Worm (Caenorhabditis elegans) whole organism, L3 larva: ENCODE data around the gene cyp-25A3.
A peak's percentile ranks its signal among the peaks of the same experiment; 100 is the strongest.

ENCODE experiments used
- R02D3.7 ChIP-seq: fragments of 150-350 bp; optimal IDR thresholded peaks from 2 replicates; lab custom pipeline; 2014; ENCODE audit warnings: missing biosample characterization, missing genetic modification characterization
- ZK546.5 ChIP-seq: sonication (generic microtip); optimal IDR thresholded peaks from 2 replicates; lab custom pipeline; 2017; ENCODE audit warnings: missing biosample characterization, missing genetic modification characterization
- aly-2 ChIP-seq: fragments of 150-350 bp; optimal IDR thresholded peaks from 2 replicates; lab custom pipeline; 2014; ENCODE audit warnings: missing biosample characterization, missing genetic modification characterization
- ama-1 ChIP-seq: fragments of 150-350 bp; optimal IDR thresholded peaks from 2 replicates; lab custom pipeline; 2018
- ceh-28 ChIP-seq: fragments of 150-350 bp; optimal IDR thresholded peaks from 2 replicates; lab custom pipeline; 2014; ENCODE audit warnings: missing biosample characterization, missing genetic modification reagents, missing genetic modification characterization
- ceh-82 ChIP-seq: fragments of 150-350 bp; optimal IDR thresholded peaks from 2 replicates; lab custom pipeline; 2014; ENCODE audit warnings: missing biosample characterization, missing genetic modification characterization
- ceh-9 ChIP-seq: sonication (generic microtip); optimal IDR thresholded peaks from 2 replicates; lab custom pipeline; 2018; ENCODE audit warnings: missing biosample characterization, missing genetic modification characterization
- daf-12 ChIP-seq: fragments of 150-350 bp; optimal IDR thresholded peaks from 2 replicates; lab custom pipeline; 2014; ENCODE audit warnings: missing biosample characterization, missing genetic modification reagents, missing genetic modification characterization
- egl-27 ChIP-seq: sonication (generic microtip); optimal IDR thresholded peaks from 4 replicates; lab custom pipeline; 2017; ENCODE audit warnings: missing biosample characterization, missing genetic modification reagents, missing genetic modification characterization
- egl-5 ChIP-seq: fragments of 150-350 bp; optimal IDR thresholded peaks from 2 replicates; lab custom pipeline; 2017; ENCODE audit warnings: missing biosample characterization, missing genetic modification reagents, missing genetic modification characterization, inconsistent platforms
- elt-1 ChIP-seq: fragments of 150-350 bp; optimal IDR thresholded peaks from 2 replicates; lab custom pipeline; 2014; ENCODE audit warnings: missing biosample characterization, missing genetic modification characterization
- elt-2 ChIP-seq: sonication (generic microtip); optimal IDR thresholded peaks from 2 replicates; lab custom pipeline; 2016; ENCODE audit warnings: missing genetic modification reagents, mild to moderate bottlenecking, missing genetic modification characterization, missing compliant biosample characterization
- elt-3 ChIP-seq, 3 experiments: fragments of 150-350 bp in 1 of 3; sonication (generic microtip) in 2 of 3; optimal IDR thresholded peaks; 2 replicates in 2 of 3; 4 replicates in 1 of 3; lab custom pipeline; 2014 to 2017; ENCODE audit warnings: missing biosample characterization in 3 of 3, missing genetic modification characterization in 3 of 3
- fkh-10 ChIP-seq: sonication (generic microtip); optimal IDR thresholded peaks from 2 replicates; lab custom pipeline; 2017; ENCODE audit warnings: missing biosample characterization, missing genetic modification reagents, missing genetic modification characterization
- hmg-11 ChIP-seq: sonication (generic microtip); optimal IDR thresholded peaks from 2 replicates; lab custom pipeline; 2016; ENCODE audit warnings: missing genetic modification characterization, missing compliant biosample characterization
- jun-1 ChIP-seq: fragments of 150-350 bp; optimal IDR thresholded peaks from 2 replicates; lab custom pipeline; 2014; ENCODE audit warnings: missing biosample characterization, missing genetic modification reagents, missing genetic modification characterization
- lin-15B ChIP-seq: fragments of 150-350 bp; optimal IDR thresholded peaks from 2 replicates; lab custom pipeline; 2014; ENCODE audit warnings: missing biosample characterization, missing genetic modification characterization
- lin-39 ChIP-seq: fragments of 150-350 bp; optimal IDR thresholded peaks from 2 replicates; lab custom pipeline; 2018; ENCODE audit warnings: missing biosample characterization, missing genetic modification reagents, missing genetic modification characterization
- lsy-12 ChIP-seq: sonication (generic microtip); optimal IDR thresholded peaks from 2 replicates; lab custom pipeline; 2016; ENCODE audit warnings: mild to moderate bottlenecking, missing genetic modification characterization, missing compliant biosample characterization
- mdl-1 ChIP-seq: fragments of 150-350 bp; optimal IDR thresholded peaks from 2 replicates; lab custom pipeline; 2014; ENCODE audit warnings: missing biosample characterization, missing genetic modification characterization
- nfya-1 ChIP-seq: sonication (generic microtip); optimal IDR thresholded peaks from 2 replicates; lab custom pipeline; 2017; ENCODE audit warnings: missing genetic modification characterization, mild to moderate bottlenecking, missing compliant biosample characterization, antibody characterized with exemption, moderate library complexity; ENCODE audit not compliant: insufficient read depth
- nhr-11 ChIP-seq: fragments of 150-350 bp; optimal IDR thresholded peaks from 2 replicates; lab custom pipeline; 2014; ENCODE audit warnings: missing biosample characterization, missing genetic modification characterization
- nhr-12 ChIP-seq: fragments of 150-350 bp; optimal IDR thresholded peaks from 2 replicates; lab custom pipeline; 2014; ENCODE audit warnings: missing biosample characterization, missing genetic modification characterization
- nhr-23 ChIP-seq: fragments of 150-350 bp; optimal IDR thresholded peaks from 2 replicates; lab custom pipeline; 2014; ENCODE audit warnings: missing biosample characterization, missing genetic modification reagents, missing genetic modification characterization
- nhr-25 ChIP-seq: sonication (generic microtip); optimal IDR thresholded peaks from 2 replicates; lab custom pipeline; 2017; ENCODE audit warnings: missing biosample characterization, missing genetic modification characterization
- nhr-43 ChIP-seq: sonication (generic microtip); optimal IDR thresholded peaks from 2 replicates; lab custom pipeline; 2016; ENCODE audit warnings: mild to moderate bottlenecking, missing genetic modification characterization, missing compliant biosample characterization; ENCODE audit not compliant: poor library complexity, severe bottlenecking
- nhr-76 ChIP-seq: fragments of 150-350 bp; sonication (generic microtip); optimal IDR thresholded peaks from 5 replicates; lab custom pipeline; 2014; ENCODE audit warnings: missing biosample characterization, missing genetic modification characterization
- pha-4 ChIP-seq: fragments of 150-350 bp; optimal IDR thresholded peaks from 2 replicates; lab custom pipeline; 2014; ENCODE audit warnings: missing biosample characterization, missing genetic modification reagents, missing genetic modification characterization
- pqm-1 ChIP-seq: fragments of 150-350 bp; optimal IDR thresholded peaks from 2 replicates; lab custom pipeline; 2017; ENCODE audit warnings: missing biosample characterization, missing genetic modification characterization, inconsistent platforms
- sea-2 ChIP-seq: fragments of 150-350 bp; sonication (generic microtip); optimal IDR thresholded peaks from 4 replicates; lab custom pipeline; 2014; ENCODE audit warnings: missing biosample characterization, missing genetic modification reagents, missing genetic modification characterization
- skn-1 ChIP-seq: fragments of 150-350 bp; optimal IDR thresholded peaks from 2 replicates; lab custom pipeline; 2014; ENCODE audit warnings: missing biosample characterization, missing genetic modification characterization
- snpc-4 ChIP-seq: fragments of 150-350 bp; optimal IDR thresholded peaks from 2 replicates; lab custom pipeline; 2014; ENCODE audit warnings: missing biosample characterization, missing genetic modification characterization
- unc-62 ChIP-seq: fragments of 150-350 bp; sonication (generic microtip); optimal IDR thresholded peaks from 4 replicates; lab custom pipeline; 2014; ENCODE audit warnings: missing biosample characterization, missing genetic modification reagents, missing genetic modification characterization
- ztf-11 ChIP-seq: fragments of 150-350 bp; optimal IDR thresholded peaks from 2 replicates; lab custom pipeline; 2014; ENCODE audit warnings: missing biosample characterization, missing genetic modification characterization
- ztf-4 ChIP-seq: fragments of 150-350 bp; optimal IDR thresholded peaks from 2 replicates; lab custom pipeline; 2014; ENCODE audit warnings: missing biosample characterization, missing genetic modification characterization

Gene cyp-25A3

DNA sequence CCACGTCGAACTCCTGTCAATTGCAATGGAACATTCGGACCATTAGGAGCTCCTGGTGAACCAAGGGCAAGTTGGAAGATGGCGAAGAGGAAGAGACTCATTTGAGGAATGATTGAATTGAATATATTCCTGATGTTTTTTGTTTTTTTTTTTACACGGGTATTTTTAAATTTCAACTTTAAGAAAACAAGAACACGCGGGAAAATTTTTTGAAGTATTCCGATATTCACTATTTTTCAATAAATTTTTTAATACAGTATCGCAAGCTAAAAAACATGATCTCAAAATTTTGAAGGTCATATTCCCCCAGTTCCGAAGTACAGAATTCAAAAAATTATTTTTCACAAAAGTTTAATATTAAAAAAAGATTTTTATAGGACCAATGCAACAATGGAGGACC lies 10.4 kb downstream of the cyp-25A3 start, which contains the start of gene cnnm-5:
Gene cnnm-5, minus strand, starts transcription at position 101 of the 400 bp plus-strand sequence.
- no peak for TF ChIP-seq fkh-10 (GFP tag; lab: Kevin White, UChicago)
- TF ChIP-seq ztf-4 (tag; lab: Kevin White, UChicago): no peak
- no peak for TF ChIP-seq unc-62 (GFP tag; lab: Kevin White, UChicago)
- no peak for TF ChIP-seq hmg-11 (tag; lab: Kevin White, UChicago)
- no peak for TF ChIP-seq nhr-23 (tag; lab: Kevin White, UChicago)
- no peak for TF ChIP-seq elt-3 (tag; optimal IDR thresholded peaks at IDR 0.05; lab: Kevin White, UChicago)
- no peak for TF ChIP-seq jun-1

DNA sequence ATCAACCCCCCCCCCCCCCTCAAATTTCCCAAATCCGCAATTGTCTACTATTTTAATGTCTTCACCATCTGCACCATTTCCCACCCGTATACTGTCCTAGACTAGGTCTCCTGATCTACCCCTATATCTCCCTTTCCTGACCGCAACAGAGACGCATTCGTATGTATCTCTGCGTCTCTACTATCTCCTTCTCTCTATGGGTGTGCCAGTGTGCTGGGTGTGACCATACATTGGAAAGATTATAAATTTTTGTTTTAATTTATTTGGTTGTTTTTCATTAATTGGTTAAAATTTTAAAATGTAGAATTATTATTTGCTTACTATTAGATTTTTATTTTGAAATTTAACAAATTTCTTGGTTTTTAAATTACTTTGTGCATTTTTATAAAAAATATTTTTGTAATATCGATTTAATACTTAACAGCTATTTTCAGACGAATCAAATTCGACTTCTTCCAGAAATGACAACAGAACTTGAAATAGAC lies 17.5 kb downstream of the cyp-25A3 start, which contains the start of gene amx-1:
Gene amx-1, plus strand, starts transcription at position 435 of the 485 bp plus-strand sequence.
- TF ChIP-seq hmg-11 (tag; lab: Kevin White, UChicago): no peak
- TF ChIP-seq elt-1 (tag; lab: Kevin White, UChicago): no peak
- no peak for TF ChIP-seq lin-15B
- no peak for TF ChIP-seq nfya-1 (tag; lab: Kevin White, UChicago)
- TF ChIP-seq egl-5 (tag; lab: Kevin White, UChicago): no peak
- no peak for TF ChIP-seq lin-39
- TF ChIP-seq R02D3.7 (tag; lab: Kevin White, UChicago): no peak
- no peak for TF ChIP-seq ceh-28 (tag; lab: Kevin White, UChicago)
- TF ChIP-seq pqm-1 (tag; lab: Kevin White, UChicago): no peak
- TF ChIP-seq ama-1 (lab: Kevin White, UChicago): no peak
- no peak for TF ChIP-seq elt-2
- no peak for TF ChIP-seq nhr-11 (tag; lab: Kevin White, UChicago)
- no peak for TF ChIP-seq egl-27 (tag; lab: Kevin White, UChicago)
- no peak for TF ChIP-seq sea-2 (GFP tag; lab: Kevin White, UChicago)
- no peak for TF ChIP-seq pha-4 (tag; lab: Kevin White, UChicago)
- no peak for TF ChIP-seq elt-3 (tag; optimal IDR thresholded peaks at IDR 0.05; lab: Kevin White, UChicago)
- TF ChIP-seq mdl-1: no peak
- no peak for TF ChIP-seq ceh-9 (tag; lab: Kevin White, UChicago)
- TF ChIP-seq ZK546.5 (tag; lab: Kevin White, UChicago): no peak
- no peak for TF ChIP-seq unc-62 (GFP tag; lab: Kevin White, UChicago)

DNA sequence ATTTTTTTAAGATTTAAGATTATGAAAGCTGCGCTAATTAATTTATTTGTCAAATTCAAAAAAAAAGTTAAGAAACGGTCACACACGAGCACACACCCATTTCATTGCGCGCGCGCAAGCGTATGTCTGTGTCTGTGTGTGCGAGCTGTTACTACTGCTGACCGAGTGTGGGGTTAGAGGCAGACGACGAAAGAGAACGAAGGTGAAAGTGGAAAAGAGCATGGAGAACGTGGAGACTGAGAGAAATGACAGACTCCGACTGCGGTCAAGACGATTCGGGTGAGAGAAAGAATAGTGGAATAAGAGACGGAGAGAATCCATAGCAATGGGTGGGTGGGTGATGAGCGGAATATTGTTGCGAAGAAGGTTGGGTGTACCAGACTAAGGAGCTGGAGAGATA lies 19.4 kb downstream of the cyp-25A3 start:
- TF ChIP-seq ceh-9 (tag; lab: Kevin White, UChicago) (no peak), pqm-1 (tag; lab: Kevin White, UChicago) (peak; percentile 54), pha-4 (tag; lab: Kevin White, UChicago) (peak; percentile 77), lin-39 (peak; percentile 19), nfya-1 (tag; lab: Kevin White, UChicago) (peak; percentile 81), skn-1 (tag; lab: Kevin White, UChicago) (peak; percentile 27), nhr-25 (tag; lab: Kevin White, UChicago) (peak; percentile 64), elt-2 (peak; percentile 44), snpc-4 (tag; lab: Kevin White, UChicago) (peak; percentile 56), hmg-11 (tag; lab: Kevin White, UChicago) (peak; percentile 80), ztf-11 (tag; lab: Kevin White, UChicago) (no peak), ama-1 (lab: Kevin White, UChicago) (no peak), R02D3.7 (tag; lab: Kevin White, UChicago) (peak; percentile 22), lin-15B (peak; percentile 57), nhr-23 (tag; lab: Kevin White, UChicago) (peak; percentile 78), aly-2 (tag; lab: Kevin White, UChicago) (no peak)

DNA sequence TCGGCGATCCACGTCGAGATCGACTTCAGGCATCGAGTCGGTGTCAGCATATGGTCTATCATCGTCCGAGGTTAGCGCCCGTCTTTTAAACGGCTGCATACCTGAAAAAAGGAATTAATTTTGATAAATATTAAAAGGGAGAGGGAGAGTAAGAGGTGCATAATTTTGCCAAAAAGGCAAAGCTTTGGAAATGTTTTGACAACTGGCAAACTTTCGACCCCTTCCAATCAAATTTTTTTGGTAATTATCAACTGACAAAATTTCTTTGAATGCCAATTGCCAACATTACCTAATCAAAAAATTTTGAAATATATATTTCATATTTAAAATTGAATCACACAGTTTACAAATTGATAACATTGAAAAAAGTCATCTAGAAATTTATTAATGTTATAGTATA lies 20.0 kb downstream of the cyp-25A3 start, which contains the start of gene dpy-27:
Gene dpy-27, minus strand, starts transcription at position 101 of the 400 bp plus-strand sequence.
- TF ChIP-seq ceh-82 (tag; lab: Kevin White, UChicago): no peak
- TF ChIP-seq lin-39: no peak
- no peak for TF ChIP-seq nhr-11 (tag; lab: Kevin White, UChicago)
- no peak for TF ChIP-seq nhr-76 (tag; lab: Kevin White, UChicago)
- no peak for TF ChIP-seq nhr-25 (tag; lab: Kevin White, UChicago)
- TF ChIP-seq lsy-12 (tag; lab: Kevin White, UChicago): no peak
- no peak for TF ChIP-seq elt-2
- no peak for TF ChIP-seq nhr-43 (tag; lab: Kevin White, UChicago)
- TF ChIP-seq elt-1 (tag; lab: Kevin White, UChicago): no peak
- no peak for TF ChIP-seq jun-1
- TF ChIP-seq snpc-4 (tag; lab: Kevin White, UChicago): no peak
- no peak for TF ChIP-seq pqm-1 (tag; lab: Kevin White, UChicago)
- TF ChIP-seq ztf-11 (tag; lab: Kevin White, UChicago): no peak
- TF ChIP-seq nhr-12 (tag; lab: Kevin White, UChicago): no peak
- no peak for TF ChIP-seq R02D3.7 (tag; lab: Kevin White, UChicago)
- TF ChIP-seq daf-12 (tag; lab: Kevin White, UChicago): no peak
